Worm (Caenorhabditis elegans) whole organism, L2 larva: Measurements from ENCODE around the gene fubl-3.

ENCODE experiments used
- C34F6.9 ChIP-seq: fragments of 150-350 bp; optimal IDR thresholded peaks from 2 replicates; lab custom pipeline; 2014; ENCODE audit warnings: missing biosample characterization, missing genetic modification characterization
- ZK546.5 ChIP-seq: sonication (generic microtip); optimal IDR thresholded peaks from 2 replicates; lab custom pipeline; 2017; ENCODE audit warnings: missing biosample characterization, missing genetic modification characterization
- alr-1 ChIP-seq: fragments of 150-350 bp; optimal IDR thresholded peaks from 2 replicates; lab custom pipeline; 2014; ENCODE audit warnings: missing biosample characterization, missing genetic modification characterization
- aly-2 ChIP-seq: fragments of 150-350 bp; optimal IDR thresholded peaks from 2 replicates; lab custom pipeline; 2014; ENCODE audit warnings: missing biosample characterization, missing genetic modification characterization
- ama-1 ChIP-seq: fragments of 150-350 bp; optimal IDR thresholded peaks from 2 replicates; lab custom pipeline; 2018; ENCODE audit warnings: inconsistent platforms
- ceh-82 ChIP-seq: fragments of 150-350 bp; optimal IDR thresholded peaks from 2 replicates; lab custom pipeline; 2014; ENCODE audit warnings: missing biosample characterization, missing genetic modification characterization
- dmd-4 ChIP-seq: sonication (generic microtip); optimal IDR thresholded peaks from 2 replicates; lab custom pipeline; 2017; ENCODE audit warnings: missing biosample characterization, missing genetic modification characterization
- egl-27 ChIP-seq: sonication (generic microtip); optimal IDR thresholded peaks from 3 replicates; lab custom pipeline; 2017; ENCODE audit warnings: missing biosample characterization, missing genetic modification reagents, missing genetic modification characterization
- elt-1 ChIP-seq: fragments of 150-350 bp; optimal IDR thresholded peaks from 2 replicates; lab custom pipeline; 2014; ENCODE audit warnings: missing biosample characterization, missing genetic modification characterization
- fos-1 ChIP-seq: fragments of 150-350 bp; optimal IDR thresholded peaks from 2 replicates; lab custom pipeline; 2014; ENCODE audit warnings: missing biosample characterization, missing genetic modification characterization
- gmeb-1 ChIP-seq: fragments of 150-350 bp; optimal IDR thresholded peaks from 2 replicates; lab custom pipeline; 2014; ENCODE audit warnings: missing biosample characterization, missing genetic modification characterization
- lin-11 ChIP-seq: fragments of 150-350 bp; sonication (generic microtip); optimal IDR thresholded peaks from 2 replicates; lab custom pipeline; 2014; ENCODE audit warnings: missing biosample characterization, missing genetic modification characterization, inconsistent platforms, mixed read lengths
- lin-39 ChIP-seq: fragments of 150-350 bp; optimal IDR thresholded peaks from 2 replicates; lab custom pipeline; 2014; ENCODE audit warnings: missing biosample characterization, missing genetic modification reagents, missing genetic modification characterization
- mdl-1 ChIP-seq, 2 experiments: fragments of 150-350 bp in 1 of 2; sonication (generic microtip) in 1 of 2; optimal IDR thresholded peaks; 2 replicates each; lab custom pipeline; 2017; ENCODE audit warnings: missing biosample characterization in 2 of 2, missing genetic modification characterization in 2 of 2
- nhr-12 ChIP-seq: fragments of 150-350 bp; optimal IDR thresholded peaks from 2 replicates; lab custom pipeline; 2014; ENCODE audit warnings: missing biosample characterization, missing genetic modification characterization
- nhr-129 ChIP-seq: fragments of 150-350 bp; optimal IDR thresholded peaks from 2 replicates; lab custom pipeline; 2014; ENCODE audit warnings: missing biosample characterization, missing genetic modification characterization
- peb-1 ChIP-seq: fragments of 150-350 bp; optimal IDR thresholded peaks from 2 replicates; lab custom pipeline; 2014; ENCODE audit warnings: missing biosample characterization, missing genetic modification characterization
- skn-1 ChIP-seq: sonication (generic microtip); optimal IDR thresholded peaks from 2 replicates; lab custom pipeline; 2017; ENCODE audit warnings: missing biosample characterization, missing genetic modification characterization
- sma-9 ChIP-seq, 2 experiments: fragments of 150-350 bp in 1 of 2; sonication (generic microtip) in 1 of 2; optimal IDR thresholded peaks; 2 replicates each; lab custom pipeline; 2014 to 2016; ENCODE audit warnings: missing genetic modification characterization in 2 of 2, mild to moderate bottlenecking in 1 of 2, missing biosample characterization in 1 of 2, missing compliant biosample characterization in 1 of 2, missing genetic modification reagents in 1 of 2, moderate library complexity in 1 of 2
- unc-55 ChIP-seq: fragments of 150-350 bp; sonication (generic microtip); optimal IDR thresholded peaks from 3 replicates; lab custom pipeline; 2014; ENCODE audit warnings: missing biosample characterization, missing genetic modification reagents, missing genetic modification characterization
- unc-62 ChIP-seq: fragments of 150-350 bp; optimal IDR thresholded peaks from 2 replicates; lab custom pipeline; 2014; ENCODE audit warnings: missing biosample characterization, missing genetic modification reagents, missing genetic modification characterization
- ztf-11 ChIP-seq: sonication (generic microtip); optimal IDR thresholded peaks from 2 replicates; lab custom pipeline; 2017; ENCODE audit warnings: missing biosample characterization, missing genetic modification characterization
- ztf-4 ChIP-seq: fragments of 150-350 bp; optimal IDR thresholded peaks from 2 replicates; lab custom pipeline; 2014; ENCODE audit warnings: missing biosample characterization, missing genetic modification characterization

fubl-3 gene

DNA sequence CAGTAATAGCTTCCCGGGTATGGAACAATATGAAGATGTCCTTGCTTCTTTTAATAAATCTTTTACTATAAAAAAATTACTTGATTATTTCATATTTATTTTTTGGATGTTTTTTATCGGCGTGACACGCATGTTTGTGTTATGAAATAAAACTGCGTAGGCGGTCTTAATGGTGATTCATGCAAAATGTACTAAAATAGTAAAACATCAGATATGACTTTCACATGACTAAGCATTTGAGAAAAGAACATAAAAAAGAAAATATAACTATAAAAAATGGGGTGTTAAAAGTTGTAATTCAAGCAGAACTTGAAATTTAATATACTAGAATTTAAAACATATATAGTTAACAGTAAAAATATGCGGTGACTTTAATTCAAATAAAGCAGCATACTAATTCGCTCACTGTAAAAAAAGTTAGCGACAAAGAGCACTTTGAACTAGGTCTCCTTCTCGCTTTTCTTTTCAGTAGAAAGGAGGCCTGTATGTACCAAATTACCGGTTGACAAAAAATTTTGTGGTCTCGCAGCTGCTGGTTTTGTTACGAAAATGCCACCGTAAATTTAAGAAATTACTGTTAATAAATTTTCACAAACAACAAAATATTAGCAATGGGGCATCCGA lies 47.8 kb downstream of the fubl-3 start:
- TF ChIP-seq dmd-4 (tag; lab: Kevin White, UChicago): no peak
- peak; percentile 65 for TF ChIP-seq ztf-4 (tag; lab: Kevin White, UChicago)
- peak; percentile 18 for TF ChIP-seq C34F6.9
- no peak for TF ChIP-seq lin-11 (tag; lab: Kevin White, UChicago)
- TF ChIP-seq alr-1 (tag; lab: Kevin White, UChicago): no peak

ce11 chrX:17486735-17487134 lies 52.5 kb downstream of the fubl-3 start, which contains the start of gene npr-24:
Gene npr-24 (minus strand): TSS chrX:17486835.
- TF ChIP-seq ama-1 (lab: Kevin White, UChicago): no peak
- TF ChIP-seq skn-1 (tag; lab: Kevin White, UChicago): no peak
- TF ChIP-seq egl-27 (tag; lab: Kevin White, UChicago): no peak
- TF ChIP-seq dmd-4 (tag; lab: Kevin White, UChicago): no peak
- TF ChIP-seq peb-1: no peak
- TF ChIP-seq ztf-11: no peak
- no peak for TF ChIP-seq mdl-1 (tag; optimal IDR thresholded peaks at IDR 0.05; lab: Kevin White, UChicago)
- no peak for TF ChIP-seq aly-2 (tag; lab: Kevin White, UChicago)
- TF ChIP-seq ZK546.5 (tag; lab: Kevin White, UChicago): no peak
- no peak for TF ChIP-seq sma-9 (GFP tag; optimal IDR thresholded peaks at IDR 0.05; lab: Kevin White, UChicago)
- TF ChIP-seq sma-9 (tag; optimal IDR thresholded peaks at IDR 0.05; lab: Kevin White, UChicago): no peak
- TF ChIP-seq unc-55 (GFP tag; lab: Kevin White, UChicago): no peak
- TF ChIP-seq ceh-82 (tag; lab: Kevin White, UChicago): no peak
- no peak for TF ChIP-seq nhr-129 (tag; lab: Kevin White, UChicago)
- TF ChIP-seq nhr-12: no peak
- no peak for TF ChIP-seq lin-39
- TF ChIP-seq fos-1 (tag; lab: Kevin White, UChicago): no peak
- TF ChIP-seq elt-1 (tag; lab: Kevin White, UChicago): no peak
- no peak for TF ChIP-seq gmeb-1
- no peak for TF ChIP-seq unc-62 (GFP tag; lab: Kevin White, UChicago)
- TF ChIP-seq, all 48 proteins: peak for 0
